Worm (Caenorhabditis elegans): ENCODE results near the gene ccdc-47.

ce11 chrIII:3874492-3874891 is 42.3 kb upstream of the ccdc-47 start:
- TF ChIP-seq dmd-4 (tag; optimal IDR thresholded peaks at IDR 0.05) (no peak), skn-1 (tag; optimal IDR thresholded peaks at IDR 0.05) (no peak), nhr-77 (tag; optimal IDR thresholded peaks at IDR 0.05) (no peak), alr-1 (tag; optimal IDR thresholded peaks at IDR 0.05) (no peak), egl-27 (tag; optimal IDR thresholded peaks at IDR 0.05) (no peak)
